Fruit fly (Drosophila melanogaster): ENCODE results near the gene CG5024.

The CG5024 gene

DNA sequence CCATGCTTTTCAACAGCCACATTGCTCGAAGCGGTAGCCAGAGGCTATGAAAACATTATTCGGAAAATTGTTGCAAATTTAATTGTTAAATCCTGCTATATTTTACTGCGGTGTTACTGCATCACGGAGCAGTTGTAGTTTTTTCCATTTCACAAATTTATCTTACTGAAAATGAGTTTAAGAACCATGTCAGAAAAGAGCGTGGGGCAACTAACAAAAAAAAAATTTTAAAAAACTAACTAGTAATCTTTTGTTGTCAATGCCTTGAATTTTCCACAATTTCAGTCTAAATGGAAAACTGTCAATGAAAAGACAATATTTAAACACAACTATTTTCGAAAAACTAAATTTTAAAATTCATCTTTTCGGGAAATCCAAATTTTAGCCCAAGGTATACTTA lies at the start of gene CG5024:
TSS of gene CG5024 (plus strand) at position 301 of the 400 bp plus-strand sequence.
- TF ChIP-seq CG7045 (GFP tag; optimal IDR thresholded peaks at IDR 0.05) = no peak
- no peak for TF ChIP-seq CG5204 (GFP tag; optimal IDR thresholded peaks at IDR 0.05)
- TF ChIP-seq Clk (GFP tag; optimal IDR thresholded peaks at IDR 0.05) = no peak
- no peak for TF ChIP-seq ovo (GFP tag; optimal IDR thresholded peaks at IDR 0.05)
- no peak for TF ChIP-seq CG14711 (tag; optimal IDR thresholded peaks at IDR 0.05)
- no peak for TF ChIP-seq CG33017 (tag; optimal IDR thresholded peaks at IDR 0.05)
- TF ChIP-seq Hr96 (GFP tag; optimal IDR thresholded peaks at IDR 0.05) = no peak
- no peak for TF ChIP-seq toe (GFP tag; optimal IDR thresholded peaks at IDR 0.05)
- no peak for TF ChIP-seq cnc (optimal IDR thresholded peaks at IDR 0.05)
- no peak for TF ChIP-seq CG7101 (tag; optimal IDR thresholded peaks at IDR 0.05)
- TF ChIP-seq CG1620 (GFP tag; optimal IDR thresholded peaks at IDR 0.05) = no peak
- TF ChIP-seq tj (GFP tag; optimal IDR thresholded peaks at IDR 0.05) = no peak
- TF ChIP-seq CG12768 (GFP tag; optimal IDR thresholded peaks at IDR 0.05) = no peak
- TF ChIP-seq kay (GFP tag; ENCODE audit: borderline replicate concordance) = no peak
- TF ChIP-seq bab1 (GFP tag; optimal IDR thresholded peaks at IDR 0.05) = no peak
- TF ChIP-seq pad (GFP tag; optimal IDR thresholded peaks at IDR 0.05) = no peak
- TF ChIP-seq Mnt (GFP tag; optimal IDR thresholded peaks at IDR 0.05) = no peak

dm6 chr3R:25762005-25762764 lies 48.7 kb upstream of the CG5024 start:
- TF ChIP-seq Mnt (GFP tag; optimal IDR thresholded peaks at IDR 0.05) (no peak), Clk (GFP tag; optimal IDR thresholded peaks at IDR 0.05) (no peak), toe (GFP tag; optimal IDR thresholded peaks at IDR 0.05) (no peak), Crg-1 (GFP tag; optimal IDR thresholded peaks at IDR 0.05) (no peak), kay (GFP tag; ENCODE audit: borderline replicate concordance) (peak; percentile 13), bab1 (GFP tag; optimal IDR thresholded peaks at IDR 0.05) (no peak), pad (GFP tag; optimal IDR thresholded peaks at IDR 0.05) (no peak), cic (GFP tag; optimal IDR thresholded peaks at IDR 0.05) (peak; percentile 29), CG11617 (GFP tag; optimal IDR thresholded peaks at IDR 0.05) (peak; percentile 35), cnc (optimal IDR thresholded peaks at IDR 0.05) (no peak), CG1620 (GFP tag; optimal IDR thresholded peaks at IDR 0.05) (no peak), CG33017 (tag; optimal IDR thresholded peaks at IDR 0.05) (peak; percentile 55), CG7101 (tag; optimal IDR thresholded peaks at IDR 0.05) (peak; percentile 62), tj (GFP tag; optimal IDR thresholded peaks at IDR 0.05) (no peak), ovo (GFP tag; optimal IDR thresholded peaks at IDR 0.05) (no peak), Hr96 (GFP tag; optimal IDR thresholded peaks at IDR 0.05) (no peak), CG12768 (GFP tag; optimal IDR thresholded peaks at IDR 0.05) (no peak), CG14711 (tag; optimal IDR thresholded peaks at IDR 0.05) (peak; percentile 19), CG7045 (GFP tag; optimal IDR thresholded peaks at IDR 0.05) (no peak), CG5204 (GFP tag; optimal IDR thresholded peaks at IDR 0.05) (no peak)

DNA sequence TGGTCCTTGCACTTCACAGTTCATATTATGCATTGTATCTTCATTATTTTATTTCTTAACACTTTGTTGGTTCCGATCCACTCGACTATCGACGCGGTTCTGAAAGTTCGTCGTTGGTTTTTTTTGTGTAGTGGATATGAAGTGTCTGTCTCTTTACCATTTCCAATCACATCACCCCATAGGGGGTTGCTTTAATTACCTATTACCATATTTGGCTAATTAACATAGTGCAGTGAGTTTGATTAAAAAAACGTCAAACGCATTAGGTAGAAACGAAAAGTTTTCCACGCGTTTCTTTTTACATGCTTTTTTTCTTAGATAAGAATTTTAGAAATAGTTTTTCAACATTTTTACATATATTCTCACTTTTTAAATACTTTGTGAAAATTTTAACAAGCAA lies 47.9 kb upstream of the CG5024 start, which contains the start of gene LpR1:
TSS of gene LpR1 (minus strand) at position 101 of the 400 bp plus-strand sequence.
- peak; percentile 23 for TF ChIP-seq CG12768 (GFP tag; optimal IDR thresholded peaks at IDR 0.05)
- no peak for TF ChIP-seq toe (GFP tag; optimal IDR thresholded peaks at IDR 0.05)

DNA sequence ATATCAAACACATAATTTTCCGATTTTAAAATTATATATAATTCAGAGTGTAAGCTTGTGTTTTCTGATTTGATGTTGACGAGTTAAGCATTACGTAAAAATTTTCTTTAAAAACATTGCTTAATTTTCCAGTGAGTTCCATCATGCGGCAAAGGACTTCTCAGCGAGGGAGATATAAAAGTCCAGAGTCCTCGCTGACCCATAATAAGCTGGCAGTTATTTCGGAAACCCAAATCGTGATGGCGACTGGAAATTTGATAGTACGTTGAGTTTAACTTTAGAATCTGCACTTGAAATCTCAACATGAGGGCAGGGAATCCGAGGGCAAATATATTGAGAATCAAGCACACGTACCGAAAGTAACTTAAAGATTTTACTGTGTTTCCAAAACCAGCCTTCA lies 35.6 kb upstream of the CG5024 start, which contains the start of the genes CG17197 and CG17198:
TSS of gene CG17197 (minus strand) at position 101 of the 400 bp plus-strand sequence.
TSS of gene CG17198 (minus strand) at position 101 of the 400 bp plus-strand sequence.
- TF ChIP-seq Crg-1 (GFP tag; optimal IDR thresholded peaks at IDR 0.05) = no peak
- no peak for TF ChIP-seq CG5204 (GFP tag; optimal IDR thresholded peaks at IDR 0.05)
- no peak for TF ChIP-seq CG7101 (tag; optimal IDR thresholded peaks at IDR 0.05)
- no peak for TF ChIP-seq Hr96 (GFP tag; optimal IDR thresholded peaks at IDR 0.05)
- TF ChIP-seq Mnt (GFP tag; optimal IDR thresholded peaks at IDR 0.05) = no peak
- no peak for TF ChIP-seq toe (GFP tag; optimal IDR thresholded peaks at IDR 0.05)
- no peak for TF ChIP-seq ovo (GFP tag; optimal IDR thresholded peaks at IDR 0.05)
- TF ChIP-seq tj (GFP tag; optimal IDR thresholded peaks at IDR 0.05) = no peak
- TF ChIP-seq CG14711 (tag; optimal IDR thresholded peaks at IDR 0.05) = no peak

dm6 chr3R:25776137-25776536 lies 34.8 kb upstream of the CG5024 start, which contains the start of gene CG17196:
Gene CG17196, minus strand, starts transcription at chr3R:25776237.
- TF ChIP-seq CG33017 (tag; optimal IDR thresholded peaks at IDR 0.05) (no peak), pad (GFP tag; optimal IDR thresholded peaks at IDR 0.05) (no peak), toe (GFP tag; optimal IDR thresholded peaks at IDR 0.05) (no peak), Clk (GFP tag; optimal IDR thresholded peaks at IDR 0.05) (no peak), CG11617 (GFP tag; optimal IDR thresholded peaks at IDR 0.05) (no peak), CG7045 (GFP tag; optimal IDR thresholded peaks at IDR 0.05) (no peak), Hr96 (GFP tag; optimal IDR thresholded peaks at IDR 0.05) (no peak), tj (GFP tag; optimal IDR thresholded peaks at IDR 0.05) (no peak), CG14711 (tag; optimal IDR thresholded peaks at IDR 0.05) (no peak), CG7101 (tag; optimal IDR thresholded peaks at IDR 0.05) (no peak), cnc (optimal IDR thresholded peaks at IDR 0.05) (no peak), ovo (GFP tag; optimal IDR thresholded peaks at IDR 0.05) (no peak), cic (GFP tag; optimal IDR thresholded peaks at IDR 0.05) (no peak), CG5204 (GFP tag; optimal IDR thresholded peaks at IDR 0.05) (no peak)

- TF ChIP-seq CG7101 (tag; optimal IDR thresholded peaks at IDR 0.05) (no peak), CG33017 (tag; optimal IDR thresholded peaks at IDR 0.05) (no peak), pad (GFP tag; optimal IDR thresholded peaks at IDR 0.05) (no peak), kay (GFP tag; ENCODE audit: borderline replicate concordance) (no peak), CG11617 (GFP tag; optimal IDR thresholded peaks at IDR 0.05) (no peak), bab1 (GFP tag; optimal IDR thresholded peaks at IDR 0.05) (no peak)
These were observed 33.8 kb upstream of the CG5024 start, which contains the start of gene CG17195 for dm6 chr3R:25777098-25777497. Gene CG17195, minus strand, starts transcription at chr3R:25777198.

Measured in whole organism, adult.